Worm (Caenorhabditis elegans): ENCODE results near the gene ZK686.3.

ZK686.3 gene

DNA sequence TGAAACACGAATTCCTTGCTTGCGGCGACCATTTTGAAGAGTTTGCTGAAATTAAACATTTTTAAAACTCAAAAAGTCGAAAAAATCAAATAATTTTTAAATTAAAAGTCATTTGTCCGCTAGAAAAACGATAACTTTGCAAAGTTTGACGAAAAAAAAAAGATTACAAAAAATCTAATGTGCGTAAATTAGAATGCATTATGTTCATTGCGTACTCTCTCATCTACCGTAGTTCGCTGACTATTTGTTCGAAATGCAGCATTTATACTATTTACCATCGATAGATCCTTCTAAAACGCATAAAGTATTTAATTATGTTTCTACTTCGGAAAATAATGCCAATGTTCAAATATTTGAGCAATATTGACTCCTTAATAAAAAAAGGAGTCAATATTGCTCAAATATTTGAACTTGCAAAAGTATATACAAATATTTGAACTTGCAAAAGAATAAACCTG is 7.1 kb upstream of the ZK686.3 start, which contains the start of gene bath-15:
bath-15 (minus strand) TSS at position 51 of the 458 bp plus-strand sequence.
- no peak for TF ChIP-seq alr-1 (tag; optimal IDR thresholded peaks at IDR 0.05; ENCODE audit: borderline replicate concordance)
- no peak for TF ChIP-seq unc-62 (GFP tag; optimal IDR thresholded peaks at IDR 0.05)
- TF ChIP-seq nhr-90 (tag; optimal IDR thresholded peaks at IDR 0.05; ENCODE audit: poor library complexity), result no peak

DNA sequence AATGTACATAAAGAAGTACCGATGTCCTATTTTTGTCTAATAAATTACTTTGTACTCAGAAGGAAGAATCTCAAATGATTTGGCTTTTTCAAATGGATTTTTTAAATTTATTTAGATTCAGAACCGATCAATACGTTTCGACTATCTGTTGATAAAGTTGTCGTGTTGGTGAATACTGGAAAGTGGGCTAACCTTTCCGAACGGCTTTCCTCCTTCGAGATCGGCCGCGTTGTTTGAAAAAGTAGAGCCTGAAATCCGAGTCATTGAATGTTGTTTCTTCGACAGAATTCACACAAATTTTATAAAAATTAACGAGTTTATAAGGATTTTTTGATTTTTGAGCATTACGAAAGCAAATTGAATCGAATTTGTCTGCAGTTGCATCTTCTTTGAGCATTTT is 4.9 kb upstream of the ZK686.3 start:
- TF ChIP-seq F16B12.6 (tag; optimal IDR thresholded peaks at IDR 0.05) (no peak), lin-39 (tag; optimal IDR thresholded peaks at IDR 0.05) (no peak), nhr-237 (tag; optimal IDR thresholded peaks at IDR 0.05) (no peak), tlp-1 (tag; optimal IDR thresholded peaks at IDR 0.05) (no peak), nhr-47 (tag; optimal IDR thresholded peaks at IDR 0.05) (no peak), dpl-1 (GFP tag; optimal IDR thresholded peaks at IDR 0.05) (no peak), alr-1 (tag; optimal IDR thresholded peaks at IDR 0.05; ENCODE audit: borderline replicate concordance) (no peak), fkh-10 (GFP tag; optimal IDR thresholded peaks at IDR 0.05) (no peak), unc-30 (tag; optimal IDR thresholded peaks at IDR 0.05) (no peak)

ce11 chrIII:7772901-7773300 is 4.0 kb upstream of the ZK686.3 start, which contains the start of the genes ZK686.6 and ZK686.1:
Gene ZK686.6, minus strand, starts transcription at chrIII:7773001.
Gene ZK686.1, plus strand, starts transcription at chrIII:7773134.
- no peak for TF ChIP-seq nhr-20 (tag; optimal IDR thresholded peaks at IDR 0.05)
- TF ChIP-seq efl-1 (optimal IDR thresholded peaks at IDR 0.05), result no peak
- TF ChIP-seq efl-1 (GFP tag; optimal IDR thresholded peaks at IDR 0.05 in 1 of 2), result peak in 1 of 2 experiments; percentile 89

- TF ChIP-seq tbx-2 (tag; optimal IDR thresholded peaks at IDR 0.05) (peak; percentile 65), rnt-1 (tag; optimal IDR thresholded peaks at IDR 0.05) (peak; percentile 84), skn-1 (tag; optimal IDR thresholded peaks at IDR 0.05) (peak; percentile 54), lin-15B (tag; optimal IDR thresholded peaks at IDR 0.05) (peak; percentile 54), ztf-11 (tag; optimal IDR thresholded peaks at IDR 0.05) (peak in 1 of 2 experiments; percentile 32), nhr-71 (tag; optimal IDR thresholded peaks at IDR 0.05) (peak; percentile 74), dpl-1 (GFP tag; optimal IDR thresholded peaks at IDR 0.05) (peak; percentile 60 to 70 (median 68)), mab-9 (GFP tag; IDR thresholded peaks at IDR 0.05) (peak; percentile 48; the same call in 1 of the 2 replicates), isw-1 (GFP tag; IDR thresholded peaks at IDR 0.05) (peak; percentile 57), irx-1 (tag; optimal IDR thresholded peaks at IDR 0.05) (peak; percentile 9), unc-86 (tag; optimal IDR thresholded peaks at IDR 0.05) (peak; percentile 35), nhr-85 (tag) (peak; percentile 76), mdl-1 (tag; optimal IDR thresholded peaks at IDR 0.05) (peak in 1 of 2 experiments; percentile 25), blmp-1 (tag; optimal IDR thresholded peaks at IDR 0.05) (peak; percentile 85), lsy-2 (tag; optimal IDR thresholded peaks at IDR 0.05) (peak; percentile 81 to 88), nhr-90 (tag; optimal IDR thresholded peaks at IDR 0.05; ENCODE audit: poor library complexity) (peak; percentile 60), ceh-82 (tag; optimal IDR thresholded peaks at IDR 0.05) (peak; percentile 56 to 60 (median 56)), F16B12.6 (tag; optimal IDR thresholded peaks at IDR 0.05) (peak; percentile 67), snu-23 (GFP tag; optimal IDR thresholded peaks at IDR 0.05) (peak; percentile 74), swsn-7 (tag; optimal IDR thresholded peaks at IDR 0.05) (peak; percentile 68), nhr-19 (GFP tag; conservative IDR thresholded peaks at IDR 0.05) (peak; percentile 83), nhr-47 (tag; optimal IDR thresholded peaks at IDR 0.05) (peak; percentile 72), mep-1 (tag; optimal IDR thresholded peaks at IDR 0.05) (peak; percentile 67), nhr-20 (tag; optimal IDR thresholded peaks at IDR 0.05) (peak; percentile 60), jun-1 (tag; optimal IDR thresholded peaks at IDR 0.05) (peak; percentile 14), ceh-88 (GFP tag; IDR thresholded peaks at IDR 0.05) (0 out of 2 replicates have a peak, but pooled peaks have one; percentile 39), fkh-8 (tag; optimal IDR thresholded peaks at IDR 0.05) (peak; percentile 11), xbp-1 (tag; optimal IDR thresholded peaks at IDR 0.05) (peak; percentile 68), efl-1 (optimal IDR thresholded peaks at IDR 0.05) (peak; percentile 65 to 72), efl-1 (GFP tag; optimal IDR thresholded peaks at IDR 0.05 in 1 of 2) (peak; percentile 63 to 97), C16A3.4 (tag; optimal IDR thresholded peaks at IDR 0.05) (peak; percentile 69), dsc-1 (tag; optimal IDR thresholded peaks at IDR 0.05) (peak; percentile 54), grh-1 (GFP tag; IDR thresholded peaks at IDR 0.05) (peak; percentile 61; the same call in 1 of the 2 replicates), lin-14 (GFP tag; optimal IDR thresholded peaks at IDR 0.05) (peak; percentile 40), lin-35 (GFP tag; optimal IDR thresholded peaks at IDR 0.05) (peak; percentile 64 to 75), lin-39 (tag; optimal IDR thresholded peaks at IDR 0.05) (peak; percentile 35)
Observed at ce11 chrIII:7770986-7771385, 2.1 kb upstream of the ZK686.3 start.

All from whole organism, L1 larva.